Fruit fly (Drosophila melanogaster) whole organism, pupa: ENCODE data around the gene Ccdc114.
A peak's percentile ranks its signal among the peaks of the same experiment; 100 is the strongest.

ENCODE experiments used
- CG10348 ChIP-seq: fragments of 200-800 bp; sonication (Bioruptor generic); IDR thresholded peaks from 2 replicates; pipeline ENCODE4 v1.3.6; 2022; ENCODE audit warnings: missing biosample characterization, missing genetic modification characterization
- CG12605 ChIP-seq: fragments of 200-800 bp; sonication (Bioruptor generic); IDR thresholded peaks from 2 replicates; pipeline ENCODE4 v1.3.6; 2022; ENCODE audit warnings: missing biosample characterization, missing genetic modification characterization
- CG13204 ChIP-seq: fragments of 200-800 bp; sonication (Bioruptor generic); optimal IDR thresholded peaks from 2 replicates; lab custom pipeline; 2018; ENCODE audit warnings: missing biosample characterization, mild to moderate bottlenecking, missing genetic modification characterization, moderate library complexity
- CG14655 ChIP-seq: fragments of 200-800 bp; sonication (Bioruptor generic); optimal IDR thresholded peaks from 3 replicates; lab custom pipeline; 2017; ENCODE audit warnings: mild to moderate bottlenecking, missing biosample characterization, missing genetic modification reagents, missing genetic modification characterization
- CG15710 ChIP-seq: fragments of 200-800 bp; sonication (Bioruptor generic); optimal IDR thresholded peaks from 2 replicates; lab custom pipeline; 2018; ENCODE audit warnings: missing biosample characterization, mild to moderate bottlenecking, missing genetic modification characterization, moderate library complexity
- CG17806 ChIP-seq: fragments of 200-800 bp; sonication (Bioruptor generic); optimal IDR thresholded peaks from 2 replicates; lab custom pipeline; 2018; ENCODE audit warnings: missing biosample characterization, mild to moderate bottlenecking, missing genetic modification characterization, moderate library complexity
- CG32121 ChIP-seq: fragments of 200-800 bp; sonication (Bioruptor generic); IDR thresholded peaks from 2 replicates; pipeline ENCODE4 v1.3.6; 2022; ENCODE audit warnings: missing biosample characterization, missing genetic modification characterization
- CG34367 ChIP-seq: fragments of 200-800 bp; sonication (Bioruptor generic); optimal IDR thresholded peaks from 2 replicates; lab custom pipeline; 2018; ENCODE audit warnings: missing biosample characterization, mild to moderate bottlenecking, missing genetic modification characterization
- CG4496 ChIP-seq: fragments of 200-800 bp; sonication (Bioruptor generic); IDR thresholded peaks from 3 replicates; pipeline ENCODE4 v1.3.6; 2022; ENCODE audit warnings: missing biosample characterization, missing genetic modification characterization
- CG8159 ChIP-seq: fragments of 200-800 bp; sonication (Bioruptor generic); optimal IDR thresholded peaks from 3 replicates; lab custom pipeline; 2018; ENCODE audit warnings: missing biosample characterization, mild to moderate bottlenecking, missing genetic modification characterization, moderate library complexity
- CG8301 ChIP-seq: fragments of 200-800 bp; sonication (Bioruptor generic); optimal IDR thresholded peaks from 2 replicates; lab custom pipeline; 2018; ENCODE audit warnings: missing biosample characterization, mild to moderate bottlenecking, missing genetic modification characterization
- CG9948 ChIP-seq: fragments of 200-800 bp; sonication (Bioruptor generic); optimal IDR thresholded peaks from 2 replicates; lab custom pipeline; 2018; ENCODE audit warnings: missing biosample characterization, mild to moderate bottlenecking, missing genetic modification characterization, moderate library complexity
- D1 ChIP-seq: fragments of 200-800 bp; sonication (Bioruptor generic); optimal IDR thresholded peaks from 2 replicates; lab custom pipeline; 2018; ENCODE audit warnings: missing biosample characterization, mild to moderate bottlenecking, missing genetic modification characterization, moderate library complexity
- EcR ChIP-seq: fragments of 200-800 bp; sonication (Bioruptor generic); optimal IDR thresholded peaks from 3 replicates; lab custom pipeline; 2019; ENCODE audit warnings: missing biosample characterization, missing genetic modification characterization, mild to moderate bottlenecking, moderate library complexity, missing genetic modification reagents
- Ets98B ChIP-seq: fragments of 200-800 bp; sonication (Bioruptor generic); IDR thresholded peaks from 2 replicates; pipeline ENCODE4 v1.3.6; 2022; ENCODE audit warnings: missing biosample characterization, missing genetic modification characterization
- Pif1A ChIP-seq: fragments of 200-800 bp; sonication (Bioruptor generic); optimal IDR thresholded peaks from 3 replicates; lab custom pipeline; 2016; ENCODE audit warnings: missing biosample characterization, missing genetic modification characterization
- Pif1B ChIP-seq: fragments of 200-800 bp; sonication (Bioruptor generic); optimal IDR thresholded peaks from 3 replicates; lab custom pipeline; 2016; ENCODE audit warnings: missing biosample characterization, missing genetic modification characterization
- Snoo ChIP-seq: fragments of 200-800 bp; sonication (Bioruptor generic); optimal IDR thresholded peaks from 3 replicates; lab custom pipeline; 2017; ENCODE audit warnings: missing biosample characterization, mild to moderate bottlenecking, missing genetic modification characterization, inconsistent platforms
- fd96Ca ChIP-seq: fragments of 200-800 bp; sonication (Bioruptor generic); IDR thresholded peaks from 3 replicates; pipeline ENCODE4 v1.3.6; 2022; ENCODE audit warnings: missing biosample characterization, missing genetic modification characterization
- gl ChIP-seq: fragments of 200-800 bp; sonication (Bioruptor generic); optimal IDR thresholded peaks from 2 replicates; lab custom pipeline; 2018; ENCODE audit warnings: missing biosample characterization, mild to moderate bottlenecking, missing genetic modification characterization
- rn ChIP-seq: fragments of 200-800 bp; sonication (Bioruptor generic); IDR thresholded peaks from 2 replicates; pipeline ENCODE4 v1.3.6; 2022; ENCODE audit warnings: missing biosample characterization, missing genetic modification characterization

Gene Ccdc114

DNA sequence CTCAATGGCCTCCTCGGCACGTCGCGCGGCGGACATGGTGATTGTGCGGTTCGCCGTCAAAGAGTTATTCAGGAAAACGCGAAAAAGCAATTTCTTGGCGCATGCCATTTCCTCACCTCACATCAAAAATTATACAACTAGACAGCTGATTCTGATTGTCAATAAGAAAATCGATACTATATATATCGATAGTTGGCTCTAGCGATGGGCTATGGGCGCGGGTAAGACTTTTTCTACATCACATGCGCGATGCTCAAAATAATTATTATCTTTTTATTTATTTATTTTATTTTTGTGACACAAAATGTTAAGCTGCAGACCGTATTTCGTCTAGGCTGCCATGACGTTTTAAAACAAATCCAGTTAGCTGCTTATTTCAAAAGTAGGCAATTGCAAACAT lies 10.3 kb downstream of the Ccdc114 start, which contains the start of gene CG10340:
Gene CG10340, minus strand, starts transcription at position 151 of the 400 bp plus-strand sequence.
- TF ChIP-seq rn (GFP tag; lab: Robert Waterston, UW) (no peak), D1 (tag; lab: Kevin White, UChicago) (peak; percentile 78), EcR (GFP tag; lab: Kevin White, UChicago) (no peak), Pif1A (no peak), Snoo (tag; lab: Kevin White, UChicago) (no peak), CG17806 (tag; lab: Kevin White, UChicago) (no peak), CG9948 (tag; lab: Kevin White, UChicago) (no peak), Pif1B (GFP tag; lab: Kevin White, UChicago) (no peak)

DNA sequence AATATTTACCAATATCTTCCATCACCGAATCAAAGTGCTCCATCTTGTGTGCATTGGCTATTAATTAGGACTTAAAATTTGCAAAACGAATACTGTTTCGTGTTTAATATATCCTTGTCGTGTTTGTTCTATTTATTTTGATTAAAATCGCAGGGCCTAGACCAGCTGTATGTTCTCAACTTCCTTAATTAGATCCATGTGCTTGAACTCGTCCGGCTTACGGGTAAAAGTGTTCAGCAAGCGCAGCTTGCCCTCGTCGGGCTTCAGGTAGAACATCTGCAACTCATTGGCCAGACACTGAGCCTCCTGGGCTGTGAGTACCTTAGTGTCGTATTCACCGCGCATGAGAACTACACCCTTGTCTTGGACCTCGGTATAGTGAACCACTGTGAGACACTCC lies 11.2 kb downstream of the Ccdc114 start, which contains the start of gene CG12783:
Gene CG12783, minus strand, starts transcription at position 101 of the 400 bp plus-strand sequence.
- no peak for TF ChIP-seq CG15710 (tag; lab: Kevin White, UChicago)
- no peak for TF ChIP-seq CG8159 (tag; lab: Kevin White, UChicago)
- no peak for TF ChIP-seq Ets98B (GFP tag; lab: Robert Waterston, UW)
- no peak for TF ChIP-seq Pif1B (GFP tag; lab: Kevin White, UChicago)
- no peak for TF ChIP-seq fd96Ca
- no peak for TF ChIP-seq CG9948 (tag; lab: Kevin White, UChicago)
- no peak for TF ChIP-seq CG14655 (GFP tag; lab: Kevin White, UChicago)
- TF ChIP-seq EcR (GFP tag; lab: Kevin White, UChicago) = no peak
- TF ChIP-seq CG34367 (tag; lab: Kevin White, UChicago) = no peak
- no peak for TF ChIP-seq CG17806 (tag; lab: Kevin White, UChicago)
- no peak for TF ChIP-seq Pif1A
- TF ChIP-seq Snoo (tag; lab: Kevin White, UChicago) = no peak
- TF ChIP-seq CG32121 (GFP tag; lab: Robert Waterston, UW) = no peak
- no peak for TF ChIP-seq CG12605
- TF ChIP-seq CG10348 (GFP tag; lab: Robert Waterston, UW) = no peak
- no peak for TF ChIP-seq gl (tag; lab: Kevin White, UChicago)

DNA sequence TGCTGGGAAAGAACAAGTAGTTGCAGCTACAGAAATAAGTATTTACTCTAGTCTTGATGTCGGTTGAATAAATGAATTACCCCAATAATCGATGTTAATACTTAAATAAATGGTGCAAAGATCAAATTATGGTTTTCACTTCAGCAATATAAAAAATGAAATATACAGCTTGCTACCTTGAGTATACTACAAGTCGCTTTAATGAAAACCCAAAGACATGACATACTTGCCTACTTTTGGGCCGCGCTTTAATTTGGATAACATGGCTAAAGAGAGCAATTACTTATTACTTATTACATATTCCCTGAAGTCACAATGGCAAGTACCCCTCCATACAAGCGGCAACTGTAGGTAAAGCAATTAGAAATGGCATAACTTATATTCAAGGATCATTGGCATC lies 13.3 kb downstream of the Ccdc114 start:
- TF ChIP-seq CG9948 (tag; lab: Kevin White, UChicago) = no peak
- TF ChIP-seq CG34367 (tag; lab: Kevin White, UChicago) = no peak
- TF ChIP-seq Pif1B (GFP tag; lab: Kevin White, UChicago) = no peak
- TF ChIP-seq Ets98B (GFP tag; lab: Robert Waterston, UW) = no peak
- TF ChIP-seq CG8159 (tag; lab: Kevin White, UChicago) = no peak
- no peak for TF ChIP-seq CG17806 (tag; lab: Kevin White, UChicago)
- TF ChIP-seq CG14655 (GFP tag; lab: Kevin White, UChicago) = no peak
- no peak for TF ChIP-seq CG13204 (GFP tag; lab: Kevin White, UChicago)
- no peak for TF ChIP-seq fd96Ca
- no peak for TF ChIP-seq Pif1A
- TF ChIP-seq CG12605 = no peak
- TF ChIP-seq, all 21 proteins: peak for 0

DNA sequence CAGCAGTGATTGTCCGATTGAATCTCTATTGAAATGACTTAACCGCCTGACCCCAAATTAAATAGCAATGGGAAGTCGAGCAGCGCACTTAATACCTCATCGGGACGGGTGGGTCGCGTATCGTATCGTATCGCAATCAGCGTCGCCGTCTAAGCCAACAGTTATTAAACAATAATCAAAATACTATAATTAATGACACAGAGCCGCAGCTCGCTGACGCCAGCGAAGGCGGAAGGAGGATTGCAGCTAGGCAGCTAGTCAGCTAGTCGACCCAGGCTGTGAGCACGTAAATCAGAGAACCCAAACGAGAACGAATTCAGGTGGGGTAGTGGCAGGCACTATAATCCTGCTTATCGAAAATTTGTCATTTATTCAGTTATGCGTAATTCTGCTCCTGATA lies 15.6 kb downstream of the Ccdc114 start, which contains the start of gene NPF:
Gene NPF, plus strand, starts transcription at position 301 of the 400 bp plus-strand sequence.
- TF ChIP-seq Snoo (tag; lab: Kevin White, UChicago) (no peak), Pif1B (GFP tag; lab: Kevin White, UChicago) (no peak), CG8159 (tag; lab: Kevin White, UChicago) (no peak), D1 (tag; lab: Kevin White, UChicago) (no peak), CG4496 (GFP tag; lab: Robert Waterston, UW) (no peak), CG12605 (no peak), CG15710 (tag; lab: Kevin White, UChicago) (no peak), CG10348 (GFP tag; lab: Robert Waterston, UW) (no peak), EcR (GFP tag; lab: Kevin White, UChicago) (no peak)

DNA sequence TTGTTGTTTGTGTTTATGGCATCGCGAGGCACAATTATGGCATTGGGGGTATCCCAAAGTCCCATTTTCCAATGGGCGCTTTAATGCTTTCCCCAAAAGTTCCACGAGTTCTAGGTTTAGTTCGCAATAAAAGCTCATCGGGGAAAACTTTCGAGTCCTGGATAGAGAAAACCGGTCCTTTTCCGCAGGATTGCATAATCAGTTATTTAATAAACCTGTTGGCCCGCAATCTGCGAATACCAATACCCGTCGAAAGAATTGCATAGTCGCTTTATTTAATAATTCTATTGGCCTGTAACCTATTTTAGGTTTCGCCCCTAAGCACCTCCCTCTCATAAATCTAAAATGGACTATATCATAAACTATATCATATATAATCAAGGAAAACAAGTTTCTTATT lies 18.6 kb downstream of the Ccdc114 start:
- no peak for TF ChIP-seq CG12605
- TF ChIP-seq CG14655 (GFP tag; lab: Kevin White, UChicago) = no peak
- no peak for TF ChIP-seq CG9948 (tag; lab: Kevin White, UChicago)
- TF ChIP-seq CG15710 (tag; lab: Kevin White, UChicago) = no peak
- no peak for TF ChIP-seq CG10348 (GFP tag; lab: Robert Waterston, UW)
- TF ChIP-seq rn (GFP tag; lab: Robert Waterston, UW) = no peak
- TF ChIP-seq fd96Ca = no peak

DNA sequence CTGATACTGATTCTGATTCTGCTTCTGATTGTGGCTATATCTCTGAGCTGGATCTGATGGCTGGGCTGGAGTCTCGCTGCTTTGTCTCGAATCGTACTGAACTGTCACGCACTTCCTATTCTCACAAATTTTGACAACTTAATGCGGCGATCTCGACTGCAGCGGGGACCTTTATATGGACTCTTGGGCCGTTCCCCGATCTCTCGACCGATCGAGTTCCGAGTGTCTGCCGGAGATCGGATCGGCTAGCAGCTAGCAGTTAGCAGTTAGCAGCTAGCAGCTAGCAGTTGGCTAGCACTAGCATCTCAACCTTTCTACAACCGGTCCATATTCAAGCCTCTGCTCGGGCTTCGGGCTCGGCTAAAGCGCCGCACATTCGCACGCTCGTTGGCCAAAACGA lies 19.8 kb downstream of the Ccdc114 start, which contains the start of gene CG10345:
Gene CG10345, minus strand, starts transcription at position 147 of the 400 bp plus-strand sequence.
- TF ChIP-seq CG10348 (GFP tag; lab: Robert Waterston, UW) (no peak), CG14655 (GFP tag; lab: Kevin White, UChicago) (no peak), EcR (GFP tag; lab: Kevin White, UChicago) (no peak), CG15710 (tag; lab: Kevin White, UChicago) (no peak), CG8301 (tag; lab: Kevin White, UChicago) (no peak), CG32121 (GFP tag; lab: Robert Waterston, UW) (no peak)

DNA sequence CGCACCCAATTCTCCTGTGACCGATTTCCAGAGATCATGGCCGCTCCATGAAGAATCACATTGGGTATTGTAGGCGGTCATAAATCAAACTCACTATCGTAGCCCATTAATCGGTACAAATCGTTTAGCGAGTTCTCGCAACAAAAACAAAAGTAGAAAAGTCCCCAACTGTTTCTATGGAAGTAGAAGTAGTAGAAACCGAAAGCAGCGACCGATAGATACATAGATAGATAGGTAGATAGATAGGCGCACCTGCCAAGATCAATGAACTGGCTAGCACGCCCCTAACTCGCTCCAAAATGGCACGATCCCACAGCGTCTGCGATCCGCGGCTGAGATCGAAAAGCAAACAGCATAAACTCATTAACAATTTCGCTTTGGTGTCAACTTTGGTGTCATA lies 23.8 kb downstream of the Ccdc114 start:
- TF ChIP-seq CG32121 (GFP tag; lab: Robert Waterston, UW) (no peak), EcR (GFP tag; lab: Kevin White, UChicago) (no peak), CG12605 (no peak), CG8301 (tag; lab: Kevin White, UChicago) (no peak), CG17806 (tag; lab: Kevin White, UChicago) (no peak), Pif1A (no peak), CG8159 (tag; lab: Kevin White, UChicago) (no peak), CG4496 (GFP tag; lab: Robert Waterston, UW) (no peak), Pif1B (GFP tag; lab: Kevin White, UChicago) (no peak), CG15710 (tag; lab: Kevin White, UChicago) (no peak), CG34367 (tag; lab: Kevin White, UChicago) (no peak), CG13204 (GFP tag; lab: Kevin White, UChicago) (no peak), Snoo (tag; lab: Kevin White, UChicago) (no peak), gl (tag; lab: Kevin White, UChicago) (no peak), CG10348 (GFP tag; lab: Robert Waterston, UW) (no peak), Ets98B (GFP tag; lab: Robert Waterston, UW) (no peak), D1 (tag; lab: Kevin White, UChicago) (no peak)
